Worm (Caenorhabditis elegans) whole organism, L1 larva: ENCODE data around the gene C40H1.7.

Experiments used
- F16B12.6 ChIP-seq: fragments of 150-350 bp; optimal IDR thresholded peaks from 2 replicates; lab custom pipeline; 2014; ENCODE audit warnings: missing biosample characterization, missing genetic modification characterization
- Y116A8C.19 ChIP-seq: sonication (generic microtip); optimal IDR thresholded peaks from 2 replicates; lab custom pipeline; 2016; ENCODE audit warnings: missing compliant biosample characterization, missing genetic modification characterization, borderline replicate concordance
- alr-1 ChIP-seq: fragments of 200-800 bp; sonication (Bioruptor generic); optimal IDR thresholded peaks from 2 replicates; lab custom pipeline; 2018; ENCODE audit warnings: borderline replicate concordance, mild to moderate bottlenecking, missing genetic modification characterization, missing compliant biosample characterization
- blmp-1 ChIP-seq: fragments of 150-350 bp; optimal IDR thresholded peaks from 2 replicates; lab custom pipeline; 2014; ENCODE audit warnings: missing biosample characterization, missing genetic modification characterization
- ceh-63 ChIP-seq: fragments of 200-800 bp; sonication (Bioruptor generic); optimal IDR thresholded peaks from 2 replicates; lab custom pipeline; 2018; ENCODE audit warnings: mild to moderate bottlenecking, missing genetic modification characterization, missing compliant biosample characterization
- ces-1 ChIP-seq: fragments of 150-350 bp; optimal IDR thresholded peaks from 2 replicates; lab custom pipeline; 2014; ENCODE audit warnings: missing biosample characterization, missing genetic modification reagents, missing genetic modification characterization
- dsc-1 ChIP-seq: sonication (generic microtip); optimal IDR thresholded peaks from 2 replicates; lab custom pipeline; 2016; ENCODE audit warnings: mild to moderate bottlenecking, missing genetic modification characterization, missing compliant biosample characterization
- efl-1 ChIP-seq, 4 experiments: fragments of 150-350 bp; optimal IDR thresholded peaks in 3 of 4; peaks in 1 of 4; 1 replicate in 1 of 4; 2 replicates in 3 of 4; lab custom pipeline; 2014; ENCODE audit warnings: missing biosample characterization in 2 of 4, missing genetic modification characterization in 2 of 4, missing genetic modification reagents in 2 of 4
- egl-13 ChIP-seq: sonication (generic microtip); optimal IDR thresholded peaks from 2 replicates; lab custom pipeline; 2016; ENCODE audit warnings: missing genotype, missing genetic modification reagents, missing genetic modification characterization, missing compliant biosample characterization
- egl-27 ChIP-seq, 2 experiments: fragments of 150-350 bp in 1 of 2; sonication (generic microtip); optimal IDR thresholded peaks; 3 replicates each; lab custom pipeline; 2017 to 2018; ENCODE audit warnings: missing biosample characterization in 2 of 2, missing genetic modification characterization in 2 of 2, missing genetic modification reagents in 2 of 2
- elt-2 ChIP-seq: sonication (generic microtip); optimal IDR thresholded peaks from 2 replicates; lab custom pipeline; 2016; ENCODE audit warnings: missing genetic modification characterization, mild to moderate bottlenecking, inconsistent platforms, missing compliant biosample characterization, missing genetic modification reagents
- fkh-4 ChIP-seq: sonication (generic microtip); optimal IDR thresholded peaks from 2 replicates; lab custom pipeline; 2016; ENCODE audit warnings: missing compliant biosample characterization, missing genetic modification characterization, borderline replicate concordance
- fkh-8 ChIP-seq: sonication (generic microtip); optimal IDR thresholded peaks from 2 replicates; lab custom pipeline; 2016; ENCODE audit warnings: mild to moderate bottlenecking, missing genetic modification characterization, missing compliant biosample characterization
- isw-1 ChIP-seq: fragments of 200-800 bp; sonication (Bioruptor generic); IDR thresholded peaks from 2 replicates; pipeline ENCODE4 v1.3.6; 2022; ENCODE audit warnings: missing genetic modification characterization, missing compliant biosample characterization
- jun-1 ChIP-seq: fragments of 150-350 bp; optimal IDR thresholded peaks from 2 replicates; lab custom pipeline; 2014; ENCODE audit warnings: missing biosample characterization, missing genetic modification reagents, missing genetic modification characterization
- lin-13 ChIP-seq: fragments of 150-350 bp; optimal IDR thresholded peaks from 2 replicates; lab custom pipeline; 2014; ENCODE audit warnings: missing biosample characterization, missing genetic modification reagents, missing genetic modification characterization
- lin-14 ChIP-seq: fragments of 200-800 bp; sonication (Bioruptor generic); optimal IDR thresholded peaks from 2 replicates; lab custom pipeline; 2018; ENCODE audit warnings: mild to moderate bottlenecking, missing genetic modification characterization, moderate library complexity, missing compliant biosample characterization
- lsy-2 ChIP-seq, 2 experiments: fragments of 150-350 bp; optimal IDR thresholded peaks; 2 replicates each; lab custom pipeline; 2014; ENCODE audit warnings: missing biosample characterization in 2 of 2, missing genetic modification characterization in 2 of 2
- mdl-1 ChIP-seq, 2 experiments: fragments of 150-350 bp; optimal IDR thresholded peaks; 2 replicates each; lab custom pipeline; 2014 to 2017; ENCODE audit warnings: missing biosample characterization in 2 of 2, missing genetic modification characterization in 2 of 2, inconsistent platforms in 1 of 2
- nhr-11 ChIP-seq: fragments of 150-350 bp; optimal IDR thresholded peaks from 2 replicates; lab custom pipeline; 2014; ENCODE audit warnings: missing biosample characterization, missing genetic modification characterization
- nhr-12 ChIP-seq: sonication (generic microtip); optimal IDR thresholded peaks from 2 replicates; lab custom pipeline; 2017; ENCODE audit warnings: missing biosample characterization, missing genetic modification characterization
- nhr-47 ChIP-seq: sonication (generic microtip); optimal IDR thresholded peaks from 2 replicates; lab custom pipeline; 2016; ENCODE audit warnings: mild to moderate bottlenecking, missing genetic modification characterization, moderate library complexity, missing compliant biosample characterization
- nhr-71 ChIP-seq: sonication (generic microtip); optimal IDR thresholded peaks from 2 replicates; lab custom pipeline; 2016; ENCODE audit warnings: mild to moderate bottlenecking, missing genetic modification characterization, moderate library complexity, missing compliant biosample characterization
- nhr-90 ChIP-seq: sonication (generic microtip); optimal IDR thresholded peaks from 2 replicates; lab custom pipeline; 2016; ENCODE audit warnings: mild to moderate bottlenecking, missing genetic modification characterization, missing compliant biosample characterization; ENCODE audit not compliant: poor library complexity
- snpc-4 ChIP-seq: fragments of 150-350 bp; optimal IDR thresholded peaks from 2 replicates; lab custom pipeline; 2014; ENCODE audit warnings: missing biosample characterization, missing genetic modification characterization
- snu-23 ChIP-seq: sonication (generic microtip); optimal IDR thresholded peaks from 2 replicates; lab custom pipeline; 2016; ENCODE audit warnings: missing genetic modification characterization, missing compliant biosample characterization
- swsn-7 ChIP-seq: sonication (generic microtip); optimal IDR thresholded peaks from 2 replicates; lab custom pipeline; 2016; ENCODE audit warnings: missing genetic modification characterization, missing compliant biosample characterization
- unc-30 ChIP-seq: sonication (generic microtip); optimal IDR thresholded peaks from 2 replicates; lab custom pipeline; 2017; ENCODE audit warnings: missing biosample characterization, missing genetic modification characterization
- unc-98 ChIP-seq: fragments of 200-800 bp; sonication (Bioruptor generic); IDR thresholded peaks from 2 replicates; pipeline ENCODE4 v1.3.6; 2022; ENCODE audit warnings: missing genetic modification characterization, missing compliant biosample characterization
- zag-1 ChIP-seq: fragments of 150-350 bp; optimal IDR thresholded peaks from 2 replicates; lab custom pipeline; 2014; ENCODE audit warnings: missing biosample characterization, missing genetic modification characterization
- zip-4 ChIP-seq: fragments of 200-800 bp; sonication (Bioruptor generic); optimal IDR thresholded peaks from 2 replicates; lab custom pipeline; 2018; ENCODE audit warnings: mild to moderate bottlenecking, missing genetic modification characterization, moderate library complexity, missing compliant biosample characterization
- ztf-4 ChIP-seq: fragments of 150-350 bp; optimal IDR thresholded peaks from 2 replicates; lab custom pipeline; 2014; ENCODE audit warnings: missing biosample characterization, missing genetic modification characterization

C40H1.7 gene

ce11 chrIII:9309840-9310239 is 15.0 kb upstream of the C40H1.7 start:
- TF ChIP-seq lin-13 (GFP tag; lab: Kevin White, UChicago), result no peak
- peak; percentile 55 for TF ChIP-seq nhr-47 (tag; lab: Kevin White, UChicago)
- TF ChIP-seq swsn-7 (tag; lab: Kevin White, UChicago), result peak; percentile 10
- TF ChIP-seq nhr-11 (tag; lab: Kevin White, UChicago), result peak; percentile 60
- peak in 1 of 2 experiments; percentile 15 for TF ChIP-seq lsy-2 (tag; optimal IDR thresholded peaks at IDR 0.05; lab: Kevin White, UChicago)
- peak; percentile 44 for TF ChIP-seq lin-14 (GFP tag; lab: Kevin White, UChicago)
- TF ChIP-seq nhr-71 (tag; lab: Kevin White, UChicago), result peak; percentile 67
- TF ChIP-seq jun-1 (tag; lab: Kevin White, UChicago), result no peak
- TF ChIP-seq fkh-8 (tag; lab: Kevin White, UChicago), result peak; percentile 59

ce11 chrIII:9314476-9314875 is 10.3 kb upstream of the C40H1.7 start, which contains the start of gene C40H1.8:
Gene C40H1.8 (plus strand): TSS chrIII:9314717.
- TF ChIP-seq elt-2 (tag; lab: Kevin White, UChicago), result peak; percentile 39
- TF ChIP-seq snu-23 (GFP tag; lab: Kevin White, UChicago), result no peak
- peak; percentile 7 for TF ChIP-seq lin-14 (GFP tag; lab: Kevin White, UChicago)
- TF ChIP-seq, all 84 proteins: peak for 2

- TF ChIP-seq Y116A8C.19, result no peak
- TF ChIP-seq fkh-4 (tag; lab: Kevin White, UChicago), result no peak
- peak; percentile 13 for TF ChIP-seq elt-2 (tag; lab: Kevin White, UChicago)
- TF ChIP-seq lin-14 (GFP tag; lab: Kevin White, UChicago), result no peak
- no peak for TF ChIP-seq efl-1 (optimal IDR thresholded peaks at IDR 0.05; lab: Kevin White, UChicago)
- no peak for TF ChIP-seq efl-1 (GFP tag; optimal IDR thresholded peaks at IDR 0.05 in 1 of 2; lab: Kevin White, UChicago)
Measured at ce11 chrIII:9315180-9315579, 9.6 kb upstream of the C40H1.7 start.

ce11 chrIII:9317601-9318000 is 7.2 kb upstream of the C40H1.7 start:
- no peak for TF ChIP-seq egl-13 (tag; lab: Kevin White, UChicago)
- no peak for TF ChIP-seq mdl-1 (tag; optimal IDR thresholded peaks at IDR 0.05; lab: Kevin White, UChicago)
- no peak for TF ChIP-seq F16B12.6 (tag; lab: Kevin White, UChicago)
- TF ChIP-seq snpc-4, result no peak
- no peak for TF ChIP-seq alr-1 (tag; lab: Kevin White, UChicago)
- no peak for TF ChIP-seq ztf-4 (tag; lab: Kevin White, UChicago)
- TF ChIP-seq blmp-1 (tag; lab: Kevin White, UChicago), result no peak
- no peak for TF ChIP-seq zag-1 (tag; lab: Kevin White, UChicago)
- TF ChIP-seq nhr-12 (tag; lab: Kevin White, UChicago), result no peak
- TF ChIP-seq zip-4, result no peak
- no peak for TF ChIP-seq ces-1
- TF ChIP-seq unc-98, result no peak
- TF ChIP-seq nhr-90 (tag; lab: Kevin White, UChicago), result no peak
- TF ChIP-seq swsn-7 (tag; lab: Kevin White, UChicago), result no peak
- no peak for TF ChIP-seq ceh-63
- TF ChIP-seq egl-27 (tag; optimal IDR thresholded peaks at IDR 0.05; lab: Kevin White, UChicago), result no peak
- no peak for TF ChIP-seq isw-1 (GFP tag; lab: Robert Waterston, UW)
- no peak for TF ChIP-seq unc-30 (tag; lab: Kevin White, UChicago)

- TF ChIP-seq fkh-4 (tag; lab: Kevin White, UChicago) (no peak), ztf-4 (tag; lab: Kevin White, UChicago) (no peak), dsc-1 (tag; lab: Kevin White, UChicago) (no peak), lin-13 (GFP tag; lab: Kevin White, UChicago) (no peak)
Measured at ce11 chrIII:9319641-9320040, 5.2 kb upstream of the C40H1.7 start, which contains the start of gene C40H1.9. Gene C40H1.9 (plus strand): TSS chrIII:9319941.
